Worm (Caenorhabditis elegans): ENCODE measurements around the gene K09C4.10.

DNA sequence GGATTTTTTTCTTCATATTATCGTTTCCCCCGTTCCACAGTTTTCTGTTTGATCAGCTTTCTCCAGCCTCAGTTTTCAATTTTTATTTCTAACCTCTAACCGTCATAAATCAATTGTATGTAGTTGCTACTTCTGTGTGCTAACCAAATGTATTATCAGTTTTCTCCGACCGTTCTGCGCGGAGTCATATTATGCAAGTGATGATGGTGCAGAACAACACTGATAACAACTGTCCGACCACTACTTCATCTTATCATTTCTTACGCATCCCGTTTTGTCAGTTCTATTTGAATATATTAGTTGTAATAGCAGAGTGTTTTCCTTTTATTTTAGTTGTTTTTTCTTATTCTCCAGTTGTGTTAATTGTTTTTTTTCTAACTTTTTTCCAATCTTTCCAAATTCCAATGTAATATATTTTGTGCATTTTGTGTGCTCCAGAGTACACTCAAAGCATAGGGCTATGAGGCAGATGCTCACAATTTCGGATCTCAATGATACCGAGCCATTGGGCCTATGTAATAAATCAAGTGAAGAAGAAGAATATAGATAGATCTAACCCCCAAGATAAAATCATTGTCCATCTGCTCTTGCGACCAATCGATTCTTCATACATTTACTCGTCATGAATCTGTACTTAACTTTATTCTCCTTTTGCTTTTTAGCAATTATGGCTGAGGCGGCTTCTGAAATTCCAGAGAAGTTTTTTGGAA lies 23.1 kb downstream of the K09C4.10 start, which contains the start of gene lbp-3:
- TF ChIP-seq hlh-30 (tag; optimal IDR thresholded peaks at IDR 0.05; ENCODE audit: insufficient read depth) (no peak), F13H6.1 (tag; optimal IDR thresholded peaks at IDR 0.05) (no peak), pros-1 (tag; optimal IDR thresholded peaks at IDR 0.05) (no peak), tbx-2 (tag; optimal IDR thresholded peaks at IDR 0.05) (no peak), dmd-4 (tag; optimal IDR thresholded peaks at IDR 0.05; ENCODE audit: borderline replicate concordance) (no peak), sox-4 (tag; optimal IDR thresholded peaks at IDR 0.05) (no peak), pag-3 (tag; optimal IDR thresholded peaks at IDR 0.05; ENCODE audit: borderline replicate concordance) (no peak), ceh-6 (GFP tag; optimal IDR thresholded peaks at IDR 0.05) (no peak), ets-4 (tag; optimal IDR thresholded peaks at IDR 0.05) (no peak), gmeb-2 (tag; optimal IDR thresholded peaks at IDR 0.05) (no peak), pqm-1 (tag; optimal IDR thresholded peaks at IDR 0.05) (peak; percentile 39), unc-3 (GFP tag; conservative IDR thresholded peaks at IDR 0.05) (no peak), unc-3 (tag; optimal IDR thresholded peaks at IDR 0.05) (no peak), nhr-11 (tag; optimal IDR thresholded peaks at IDR 0.05) (no peak)

All from whole organism, late embryonic.